Worm (Caenorhabditis elegans): ENCODE results near the gene gly-9.

DNA sequence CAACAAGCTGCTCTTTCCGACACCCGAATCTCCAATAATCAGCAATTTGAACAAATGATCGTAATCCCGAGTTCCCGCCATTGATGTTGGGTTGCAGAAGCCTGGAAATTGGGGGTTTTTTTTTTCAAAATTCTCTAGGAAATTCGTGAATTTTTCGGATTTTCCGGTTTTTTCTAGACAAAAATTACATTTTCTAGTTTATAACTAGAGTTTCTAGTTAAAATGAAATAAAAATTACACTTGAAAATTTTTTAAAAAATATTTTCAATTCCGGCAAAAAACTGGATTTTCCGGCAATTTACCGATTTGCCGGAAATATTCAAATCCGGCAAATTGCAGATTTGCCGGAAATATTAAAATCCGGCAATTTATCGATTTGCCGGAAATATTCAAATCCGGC, 21.1 kb upstream of the gly-9 start, which contains the start of gene rab-35:
- TF ChIP-seq isw-1 (GFP tag; IDR thresholded peaks at IDR 0.05): no peak
- no peak for TF ChIP-seq snpc-4 (tag; optimal IDR thresholded peaks at IDR 0.05)
- TF ChIP-seq ama-1 (optimal IDR thresholded peaks at IDR 0.05): no peak
- TF ChIP-seq lsy-2 (tag; optimal IDR thresholded peaks at IDR 0.05): no peak
- TF ChIP-seq pqm-1 (tag; optimal IDR thresholded peaks at IDR 0.05): no peak
- no peak for TF ChIP-seq fos-1 (tag; optimal IDR thresholded peaks at IDR 0.05)
- no peak for TF ChIP-seq hpl-2 (GFP tag; optimal IDR thresholded peaks at IDR 0.05)
- TF ChIP-seq fkh-10 (GFP tag; optimal IDR thresholded peaks at IDR 0.05): no peak
- no peak for TF ChIP-seq pag-3 (tag; optimal IDR thresholded peaks at IDR 0.05; ENCODE audit: borderline replicate concordance, insufficient read depth)
- TF ChIP-seq lin-13 (GFP tag; optimal IDR thresholded peaks at IDR 0.05): no peak
- TF ChIP-seq unc-62 (GFP tag; optimal IDR thresholded peaks at IDR 0.05): no peak
- TF ChIP-seq rnt-1 (tag; optimal IDR thresholded peaks at IDR 0.05): no peak

Measured in whole organism, L1 larva.